Worm (Caenorhabditis elegans) whole organism, L1 larva: ENCODE results near the gene drap-1.

Experiments used
- C04F5.9 ChIP-seq: sonication (generic microtip); optimal IDR thresholded peaks from 2 replicates; lab custom pipeline; 2016; ENCODE audit warnings: missing genetic modification characterization, missing compliant biosample characterization
- C16A3.4 ChIP-seq: fragments of 150-350 bp; optimal IDR thresholded peaks from 2 replicates; lab custom pipeline; 2014; ENCODE audit warnings: missing biosample characterization, missing genetic modification characterization
- C34B4.2 ChIP-seq: sonication (generic microtip); optimal IDR thresholded peaks from 2 replicates; lab custom pipeline; 2017; ENCODE audit warnings: mild to moderate bottlenecking, missing genetic modification characterization, missing compliant biosample characterization
- F16B12.6 ChIP-seq: fragments of 150-350 bp; optimal IDR thresholded peaks from 2 replicates; lab custom pipeline; 2014; ENCODE audit warnings: missing biosample characterization, missing genetic modification characterization
- aha-1 ChIP-seq: fragments of 150-350 bp; optimal IDR thresholded peaks from 2 replicates; lab custom pipeline; 2014; ENCODE audit warnings: missing biosample characterization, missing genetic modification characterization
- alr-1 ChIP-seq: fragments of 200-800 bp; sonication (Bioruptor generic); optimal IDR thresholded peaks from 2 replicates; lab custom pipeline; 2018; ENCODE audit warnings: borderline replicate concordance, mild to moderate bottlenecking, missing genetic modification characterization, missing compliant biosample characterization
- aly-2 ChIP-seq: fragments of 150-350 bp; optimal IDR thresholded peaks from 2 replicates; lab custom pipeline; 2014; ENCODE audit warnings: missing biosample characterization, missing genetic modification characterization
- ama-1 ChIP-seq: fragments of 150-350 bp; optimal IDR thresholded peaks from 2 replicates; lab custom pipeline; 2014
- blmp-1 ChIP-seq: fragments of 150-350 bp; optimal IDR thresholded peaks from 2 replicates; lab custom pipeline; 2014; ENCODE audit warnings: missing biosample characterization, missing genetic modification characterization
- ceh-63 ChIP-seq: fragments of 200-800 bp; sonication (Bioruptor generic); optimal IDR thresholded peaks from 2 replicates; lab custom pipeline; 2018; ENCODE audit warnings: mild to moderate bottlenecking, missing genetic modification characterization, missing compliant biosample characterization
- ceh-8 ChIP-seq: fragments of 200-800 bp; sonication (Bioruptor generic); optimal IDR thresholded peaks from 2 replicates; lab custom pipeline; 2018; ENCODE audit warnings: mild to moderate bottlenecking, missing genetic modification characterization, moderate library complexity, missing compliant biosample characterization
- ceh-82 ChIP-seq, 3 experiments: fragments of 150-350 bp in 1 of 3; sonication (generic microtip) in 2 of 3; optimal IDR thresholded peaks; 2 replicates each; lab custom pipeline; 2014 to 2017; ENCODE audit warnings: missing biosample characterization in 3 of 3, missing genetic modification characterization in 3 of 3
- ceh-88 ChIP-seq: fragments of 200-800 bp; sonication (Bioruptor generic); IDR thresholded peaks from 2 replicates; pipeline ENCODE4 v1.3.6; 2022; ENCODE audit warnings: missing genetic modification characterization, missing compliant biosample characterization
- dpl-1 ChIP-seq, 3 experiments: fragments of 150-350 bp in 2 of 3; sonication (generic microtip) in 1 of 3; optimal IDR thresholded peaks; 2 replicates each; lab custom pipeline; 2014 to 2017; ENCODE audit warnings: missing biosample characterization in 3 of 3, missing genetic modification characterization in 3 of 3, missing genetic modification reagents in 3 of 3
- efl-1 ChIP-seq, 4 experiments: fragments of 150-350 bp; optimal IDR thresholded peaks in 3 of 4; peaks in 1 of 4; 1 replicate in 1 of 4; 2 replicates in 3 of 4; lab custom pipeline; 2014; ENCODE audit warnings: missing biosample characterization in 2 of 4, missing genetic modification characterization in 2 of 4, missing genetic modification reagents in 2 of 4
- egl-13 ChIP-seq: sonication (generic microtip); optimal IDR thresholded peaks from 2 replicates; lab custom pipeline; 2016; ENCODE audit warnings: missing genotype, missing genetic modification reagents, missing genetic modification characterization, missing compliant biosample characterization
- egl-27 ChIP-seq, 2 experiments: fragments of 150-350 bp in 1 of 2; sonication (generic microtip); optimal IDR thresholded peaks; 3 replicates each; lab custom pipeline; 2017 to 2018; ENCODE audit warnings: missing biosample characterization in 2 of 2, missing genetic modification characterization in 2 of 2, missing genetic modification reagents in 2 of 2
- elt-3 ChIP-seq, 6 experiments: fragments of 150-350 bp in 1 of 6; sonication (generic microtip); optimal IDR thresholded peaks; 2 replicates each; lab custom pipeline; 2017 to 2018; ENCODE audit warnings: missing biosample characterization in 6 of 6, missing genetic modification characterization in 6 of 6, inconsistent platforms in 1 of 6
- ets-5 ChIP-seq: fragments of 200-800 bp; sonication (Bioruptor generic); IDR thresholded peaks from 2 replicates; pipeline ENCODE4 v1.3.6; 2022; ENCODE audit warnings: missing genetic modification characterization, missing compliant biosample characterization
- fkh-8 ChIP-seq: sonication (generic microtip); optimal IDR thresholded peaks from 2 replicates; lab custom pipeline; 2016; ENCODE audit warnings: mild to moderate bottlenecking, missing genetic modification characterization, missing compliant biosample characterization
- grh-1 ChIP-seq: fragments of 200-800 bp; sonication (Bioruptor generic); IDR thresholded peaks from 2 replicates; pipeline ENCODE4 v1.3.6; 2022; ENCODE audit warnings: missing genetic modification reagents, missing genetic modification characterization, missing compliant biosample characterization
- hlh-17 ChIP-seq: fragments of 200-800 bp; sonication (Bioruptor generic); optimal IDR thresholded peaks from 2 replicates; lab custom pipeline; 2018; ENCODE audit warnings: missing genetic modification characterization, mild to moderate bottlenecking, missing compliant biosample characterization, moderate library complexity, borderline replicate concordance
- hpl-2 ChIP-seq: fragments of 150-350 bp; optimal IDR thresholded peaks from 2 replicates; lab custom pipeline; 2014; ENCODE audit warnings: missing biosample characterization, missing genetic modification reagents, missing genetic modification characterization
- irx-1 ChIP-seq: sonication (generic microtip); optimal IDR thresholded peaks from 2 replicates; lab custom pipeline; 2016; ENCODE audit warnings: missing genetic modification characterization, missing compliant biosample characterization
- isw-1 ChIP-seq: fragments of 200-800 bp; sonication (Bioruptor generic); IDR thresholded peaks from 2 replicates; pipeline ENCODE4 v1.3.6; 2022; ENCODE audit warnings: missing genetic modification characterization, missing compliant biosample characterization
- jun-1 ChIP-seq: fragments of 150-350 bp; optimal IDR thresholded peaks from 2 replicates; lab custom pipeline; 2014; ENCODE audit warnings: missing biosample characterization, missing genetic modification reagents, missing genetic modification characterization
- lin-13 ChIP-seq: fragments of 150-350 bp; optimal IDR thresholded peaks from 2 replicates; lab custom pipeline; 2014; ENCODE audit warnings: missing biosample characterization, missing genetic modification reagents, missing genetic modification characterization
- lin-14 ChIP-seq: fragments of 200-800 bp; sonication (Bioruptor generic); optimal IDR thresholded peaks from 2 replicates; lab custom pipeline; 2018; ENCODE audit warnings: mild to moderate bottlenecking, missing genetic modification characterization, moderate library complexity, missing compliant biosample characterization
- lir-3 ChIP-seq: sonication (generic microtip); optimal IDR thresholded peaks from 2 replicates; lab custom pipeline; 2016; ENCODE audit warnings: mild to moderate bottlenecking, missing genetic modification characterization, moderate library complexity, missing compliant biosample characterization; ENCODE audit not compliant: poor library complexity
- mab-9 ChIP-seq: fragments of 200-800 bp; sonication (Bioruptor generic); IDR thresholded peaks from 2 replicates; pipeline ENCODE4 v1.3.6; 2022; ENCODE audit warnings: missing genetic modification reagents, missing genetic modification characterization, missing compliant biosample characterization
- mep-1 ChIP-seq: fragments of 150-350 bp; optimal IDR thresholded peaks from 2 replicates; lab custom pipeline; 2014; ENCODE audit warnings: missing biosample characterization, missing genetic modification characterization
- nhr-11 ChIP-seq: fragments of 150-350 bp; optimal IDR thresholded peaks from 2 replicates; lab custom pipeline; 2014; ENCODE audit warnings: missing biosample characterization, missing genetic modification characterization
- nhr-12 ChIP-seq: sonication (generic microtip); optimal IDR thresholded peaks from 2 replicates; lab custom pipeline; 2017; ENCODE audit warnings: missing biosample characterization, missing genetic modification characterization
- nhr-20 ChIP-seq: sonication (generic microtip); optimal IDR thresholded peaks from 2 replicates; lab custom pipeline; 2016; ENCODE audit warnings: mild to moderate bottlenecking, missing genetic modification characterization, missing compliant biosample characterization
- nhr-76 ChIP-seq: sonication (generic microtip); optimal IDR thresholded peaks from 2 replicates; lab custom pipeline; 2017; ENCODE audit warnings: missing biosample characterization, missing genetic modification characterization
- nhr-90 ChIP-seq: sonication (generic microtip); optimal IDR thresholded peaks from 2 replicates; lab custom pipeline; 2016; ENCODE audit warnings: mild to moderate bottlenecking, missing genetic modification characterization, missing compliant biosample characterization; ENCODE audit not compliant: poor library complexity
- pax-3 ChIP-seq: fragments of 200-800 bp; sonication (Bioruptor generic); optimal IDR thresholded peaks from 2 replicates; lab custom pipeline; 2018; ENCODE audit warnings: mild to moderate bottlenecking, missing genetic modification characterization, moderate library complexity, missing compliant biosample characterization
- rnt-1 ChIP-seq: sonication (generic microtip); optimal IDR thresholded peaks from 2 replicates; lab custom pipeline; 2016; ENCODE audit warnings: mild to moderate bottlenecking, missing genetic modification characterization, moderate library complexity, missing compliant biosample characterization
- skn-1 ChIP-seq: fragments of 150-350 bp; optimal IDR thresholded peaks from 2 replicates; lab custom pipeline; 2014; ENCODE audit warnings: missing biosample characterization, missing genetic modification characterization
- sup-37 ChIP-seq: fragments of 200-800 bp; sonication (Bioruptor generic); optimal IDR thresholded peaks from 2 replicates; lab custom pipeline; 2018; ENCODE audit warnings: mild to moderate bottlenecking, missing genetic modification characterization, missing compliant biosample characterization
- swsn-7 ChIP-seq: sonication (generic microtip); optimal IDR thresholded peaks from 2 replicates; lab custom pipeline; 2016; ENCODE audit warnings: missing genetic modification characterization, missing compliant biosample characterization
- tbx-2 ChIP-seq: sonication (generic microtip); optimal IDR thresholded peaks from 2 replicates; lab custom pipeline; 2016; ENCODE audit warnings: missing genetic modification characterization, missing compliant biosample characterization
- tlp-1 ChIP-seq: fragments of 150-350 bp; optimal IDR thresholded peaks from 2 replicates; lab custom pipeline; 2014; ENCODE audit warnings: missing biosample characterization, missing genetic modification characterization
- unc-130 ChIP-seq: fragments of 150-350 bp; optimal IDR thresholded peaks from 2 replicates; lab custom pipeline; 2017; ENCODE audit warnings: missing biosample characterization, missing genetic modification characterization, inconsistent platforms
- unc-62 ChIP-seq: fragments of 150-350 bp; optimal IDR thresholded peaks from 2 replicates; lab custom pipeline; 2014; ENCODE audit warnings: missing biosample characterization, missing genetic modification reagents, missing genetic modification characterization
- unc-86 ChIP-seq: sonication (generic microtip); optimal IDR thresholded peaks from 2 replicates; lab custom pipeline; 2016; ENCODE audit warnings: missing genetic modification characterization, missing compliant biosample characterization
- vab-15 ChIP-seq: sonication (generic microtip); optimal IDR thresholded peaks from 2 replicates; lab custom pipeline; 2017; ENCODE audit warnings: missing genotype, mild to moderate bottlenecking, missing genetic modification characterization, missing compliant biosample characterization
- xbp-1 ChIP-seq: sonication (generic microtip); optimal IDR thresholded peaks from 2 replicates; lab custom pipeline; 2016; ENCODE audit warnings: missing genetic modification characterization, missing compliant biosample characterization
- zag-1 ChIP-seq: fragments of 150-350 bp; optimal IDR thresholded peaks from 2 replicates; lab custom pipeline; 2014; ENCODE audit warnings: missing biosample characterization, missing genetic modification characterization
- zip-4 ChIP-seq: fragments of 200-800 bp; sonication (Bioruptor generic); optimal IDR thresholded peaks from 2 replicates; lab custom pipeline; 2018; ENCODE audit warnings: mild to moderate bottlenecking, missing genetic modification characterization, moderate library complexity, missing compliant biosample characterization
- ztf-11 ChIP-seq, 2 experiments: sonication (generic microtip); optimal IDR thresholded peaks; 2 replicates each; lab custom pipeline; 2016 to 2017; ENCODE audit warnings: missing genetic modification characterization in 2 of 2, missing biosample characterization in 1 of 2, missing compliant biosample characterization in 1 of 2

drap-1 gene

ce11 chrV:9740858-9741257 lies 11.0 kb downstream of the drap-1 start, which contains the start of gene sta-2 (continued):
- TF ChIP-seq sup-37 (GFP tag; lab: Kevin White, UChicago) (no peak), lin-14 (GFP tag; lab: Kevin White, UChicago) (peak; percentile 69), xbp-1 (no peak), zip-4 (GFP tag; lab: Kevin White, UChicago) (no peak), rnt-1 (tag; lab: Kevin White, UChicago) (no peak), C16A3.4 (peak; percentile 20), pax-3 (tag; lab: Kevin White, UChicago) (no peak), aly-2 (no peak), ceh-88 (GFP tag; lab: Robert Waterston, UW) (no peak), nhr-11 (no peak), jun-1 (tag; lab: Kevin White, UChicago) (no peak), nhr-76 (tag; lab: Kevin White, UChicago) (no peak), mep-1 (tag; lab: Kevin White, UChicago) (no peak), alr-1 (no peak), aha-1 (tag; lab: Kevin White, UChicago) (no peak), lin-13 (GFP tag; lab: Kevin White, UChicago) (no peak), lir-3 (tag; lab: Kevin White, UChicago) (no peak), tbx-2 (peak; percentile 47), mab-9 (no peak), unc-86 (tag; lab: Kevin White, UChicago) (no peak), tlp-1 (no peak), ceh-8 (GFP tag; lab: Kevin White, UChicago) (no peak), dpl-1 (GFP tag; optimal IDR thresholded peaks at IDR 0.05; lab: Kevin White, UChicago) (no peak), grh-1 (peak; percentile 81), efl-1 (optimal IDR thresholded peaks at IDR 0.05; lab: Kevin White, UChicago) (no peak), efl-1 (GFP tag; optimal IDR thresholded peaks at IDR 0.05 in 1 of 2; lab: Kevin White, UChicago) (peak in 1 of 2 experiments; percentile 64), nhr-20 (tag; lab: Kevin White, UChicago) (peak; percentile 70), C34B4.2 (tag; lab: Kevin White, UChicago) (no peak), ceh-63 (no peak), blmp-1 (tag; lab: Kevin White, UChicago) (peak; percentile 86), egl-13 (no peak), hlh-17 (GFP tag; lab: Kevin White, UChicago) (no peak), swsn-7 (tag; lab: Kevin White, UChicago) (no peak), unc-62 (GFP tag; lab: Kevin White, UChicago) (no peak), C04F5.9 (tag; lab: Kevin White, UChicago) (no peak), F16B12.6 (tag; lab: Kevin White, UChicago) (no peak), ztf-11 (tag; optimal IDR thresholded peaks at IDR 0.05; lab: Kevin White, UChicago) (no peak), skn-1 (tag; lab: Kevin White, UChicago) (no peak), nhr-90 (tag; lab: Kevin White, UChicago) (peak; percentile 26), zag-1 (tag; lab: Kevin White, UChicago) (no peak), elt-3 (tag; optimal IDR thresholded peaks at IDR 0.05; lab: Kevin White, UChicago) (peak in 2 of 6 experiments; percentile 18 to 91), isw-1 (no peak), vab-15 (tag; lab: Kevin White, UChicago) (no peak), fkh-8 (tag; lab: Kevin White, UChicago) (no peak), hpl-2 (GFP tag; lab: Kevin White, UChicago) (no peak), unc-130 (tag; lab: Kevin White, UChicago) (peak; percentile 35), nhr-12 (no peak), egl-27 (tag; optimal IDR thresholded peaks at IDR 0.05; lab: Kevin White, UChicago) (no peak), ama-1 (lab: Kevin White, UChicago) (no peak), ceh-82 (tag; optimal IDR thresholded peaks at IDR 0.05; lab: Kevin White, UChicago) (no peak), irx-1 (tag; lab: Kevin White, UChicago) (no peak), ets-5 (GFP tag; lab: Robert Waterston, UW) (no peak)
- TF ChIP-seq, all 84 proteins: peak for 16
